Worm (Caenorhabditis elegans) whole organism, L4 larva: ENCODE data around the gene R07D5.2.

Source experiments
- Y48G9A.11 ChIP-seq: fragments of 200-800 bp; sonication (Bioruptor generic); IDR thresholded peaks from 2 replicates; pipeline ENCODE4 v1.3.6; 2022; ENCODE audit warnings: missing genetic modification reagents, missing genetic modification characterization, missing compliant biosample characterization
- ama-1 ChIP-seq: fragments of 150-350 bp; optimal IDR thresholded peaks from 2 replicates; lab custom pipeline; 2014; ENCODE audit warnings: inconsistent platforms, mixed read lengths
- ceh-82 ChIP-seq: sonication (generic microtip); optimal IDR thresholded peaks from 2 replicates; lab custom pipeline; 2017; ENCODE audit warnings: missing biosample characterization, missing genetic modification characterization
- gei-8 ChIP-seq: fragments of 200-800 bp; sonication (Bioruptor generic); optimal IDR thresholded peaks from 2 replicates; lab custom pipeline; 2018; ENCODE audit warnings: mild to moderate bottlenecking, missing genetic modification characterization, missing compliant biosample characterization
- lin-13 ChIP-seq: fragments of 150-350 bp; optimal IDR thresholded peaks from 2 replicates; lab custom pipeline; 2014; ENCODE audit warnings: missing biosample characterization, missing genetic modification reagents, missing genetic modification characterization
- mdl-1 ChIP-seq, 2 experiments: fragments of 150-350 bp in 1 of 2; sonication (generic microtip) in 1 of 2; optimal IDR thresholded peaks; 2 replicates each; lab custom pipeline; 2014 to 2017; ENCODE audit warnings: missing biosample characterization in 2 of 2, missing genetic modification characterization in 2 of 2
- nhr-28 ChIP-seq: fragments of 150-350 bp; optimal IDR thresholded peaks from 2 replicates; lab custom pipeline; 2014; ENCODE audit warnings: missing biosample characterization, missing genetic modification characterization
- spr-1 ChIP-seq: sonication (generic microtip); optimal IDR thresholded peaks from 2 replicates; lab custom pipeline; 2016; ENCODE audit warnings: mild to moderate bottlenecking, missing genetic modification characterization, missing compliant biosample characterization
- tag-97 ChIP-seq: fragments of 200-800 bp; sonication (Bioruptor generic); IDR thresholded peaks from 2 replicates; pipeline ENCODE4 v1.3.6; 2022; ENCODE audit warnings: missing genetic modification characterization, missing compliant biosample characterization
- vab-7 ChIP-seq: fragments of 200-800 bp; sonication (Bioruptor generic); IDR thresholded peaks from 2 replicates; pipeline ENCODE4 v1.3.6; 2022; ENCODE audit warnings: missing genetic modification reagents, missing genetic modification characterization, missing compliant biosample characterization
- zag-1 ChIP-seq: fragments of 150-350 bp; optimal IDR thresholded peaks from 2 replicates; lab custom pipeline; 2014; ENCODE audit warnings: missing biosample characterization, missing genetic modification characterization

DNA sequence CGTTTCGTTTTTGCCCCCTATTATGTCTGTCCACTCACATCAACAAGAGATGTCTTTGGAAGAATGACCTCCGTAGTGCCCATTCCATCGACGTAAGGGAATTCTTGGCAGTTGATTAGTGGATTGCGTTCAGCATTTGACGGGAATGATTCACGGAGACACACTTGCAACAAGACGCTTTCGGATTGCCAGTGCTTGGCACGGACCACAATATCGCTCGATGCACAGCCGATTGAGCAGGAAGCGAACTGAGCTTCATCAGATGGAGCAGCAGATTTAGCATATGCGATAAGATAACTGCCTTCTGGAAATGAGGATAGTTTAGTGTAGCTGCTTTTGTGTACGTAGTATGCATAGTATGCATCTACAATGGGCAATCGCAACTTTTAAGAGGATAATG lies 12.9 kb downstream of the R07D5.2 start:
- TF ChIP-seq ama-1 (lab: Kevin White, UChicago) (no peak), tag-97 (GFP tag; lab: Robert Waterston, UW) (no peak), spr-1 (tag; lab: Kevin White, UChicago) (no peak), lin-13 (no peak), gei-8 (no peak), vab-7 (GFP tag; lab: Robert Waterston, UW) (no peak), Y48G9A.11 (GFP tag; lab: Robert Waterston, UW) (no peak), ceh-82 (no peak), zag-1 (tag; lab: Kevin White, UChicago) (no peak), nhr-28 (tag; lab: Kevin White, UChicago) (no peak), mdl-1 (tag; optimal IDR thresholded peaks at IDR 0.05; lab: Kevin White, UChicago) (no peak)
